Fruit fly (Drosophila melanogaster): ENCODE results near the gene Ptp61F.

The Ptp61F gene

DNA sequence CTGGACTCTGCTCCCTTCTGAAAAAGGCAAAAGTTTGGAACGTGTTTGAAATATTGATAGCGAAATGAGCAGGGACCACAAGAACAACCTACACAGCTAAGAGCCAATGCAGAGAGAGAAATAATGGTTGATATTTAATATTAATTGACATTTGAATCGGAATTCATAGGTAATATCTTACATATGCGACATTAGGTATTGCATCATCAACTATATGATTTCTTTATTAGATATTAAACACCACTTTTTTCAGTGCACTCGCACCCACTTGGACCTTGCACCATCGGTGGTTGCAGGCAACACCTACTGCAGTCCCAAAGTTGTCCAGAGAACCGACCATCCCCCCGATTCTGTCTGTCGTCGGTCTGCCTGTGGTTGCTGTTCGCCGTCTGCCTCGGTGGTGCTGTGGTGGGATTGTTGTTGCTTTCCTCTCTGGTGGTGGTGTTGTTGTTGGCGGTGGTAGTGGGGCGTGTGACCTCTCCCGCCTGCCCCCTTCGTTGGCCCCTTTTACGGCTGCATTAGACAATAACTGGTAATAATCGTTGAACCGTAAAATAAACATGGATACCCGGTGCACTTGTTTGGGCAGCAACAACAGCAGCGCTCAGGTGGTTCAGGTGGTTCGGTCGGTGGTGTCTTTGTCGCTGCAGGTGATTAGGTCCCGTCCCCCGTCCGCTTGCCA is 96.1 kb downstream of the Ptp61F start (continued):
- TF ChIP-seq CG11902 (GFP tag; optimal IDR thresholded peaks at IDR 0.05) (no peak), CG6808 (GFP tag; optimal IDR thresholded peaks at IDR 0.05) (peak; percentile 71), CG16779 (tag; optimal IDR thresholded peaks at IDR 0.05) (peak; percentile 75), CG10631 (GFP tag; optimal IDR thresholded peaks at IDR 0.05) (peak; percentile 69), spab (GFP tag; optimal IDR thresholded peaks at IDR 0.05) (peak; percentile 65), OdsH (GFP tag; optimal IDR thresholded peaks at IDR 0.05) (peak; percentile 74), CG10669 (GFP tag; optimal IDR thresholded peaks at IDR 0.05) (peak; percentile 52), CG11294 (GFP tag; IDR thresholded peaks at IDR 0.05) (peak; percentile 79), CG8632 (GFP tag; optimal IDR thresholded peaks at IDR 0.05) (peak; percentile 56), Met (GFP tag; optimal IDR thresholded peaks at IDR 0.05) (peak; percentile 84), dac (GFP tag; optimal IDR thresholded peaks at IDR 0.05) (peak; percentile 51), net (GFP tag; optimal IDR thresholded peaks at IDR 0.05) (peak; percentile 76), Sox102F (GFP tag; optimal IDR thresholded peaks at IDR 0.05) (peak; percentile 67)

- TF ChIP-seq CG32006 (GFP tag; optimal IDR thresholded peaks at IDR 0.05) = peak; percentile 34
- no peak for TF ChIP-seq fd59A (GFP tag; optimal IDR thresholded peaks at IDR 0.05)
Observed at dm6 chr3L:1378098-1378645, 96.9 kb downstream of the Ptp61F start.

dm6 chr3L:1376014-1376745 is 98.9 kb downstream of the Ptp61F start:
- TF ChIP-seq CG6792 (GFP tag; optimal IDR thresholded peaks at IDR 0.05) (peak; percentile 27), CG11762 (GFP tag; optimal IDR thresholded peaks at IDR 0.05; ENCODE audit: insufficient read depth) (no peak), CG8319 (GFP tag; optimal IDR thresholded peaks at IDR 0.05) (no peak), Ets96B (tag; optimal IDR thresholded peaks at IDR 0.05) (peak; percentile 62), CG32006 (GFP tag; optimal IDR thresholded peaks at IDR 0.05) (peak; percentile 89), svp (GFP tag) (no peak), CG10669 (GFP tag; optimal IDR thresholded peaks at IDR 0.05) (peak; percentile 65), CG31627 (GFP tag; optimal IDR thresholded peaks at IDR 0.05) (no peak), CG6276 (GFP tag; optimal IDR thresholded peaks at IDR 0.05) (peak; percentile 78), CG16779 (tag; optimal IDR thresholded peaks at IDR 0.05) (no peak), pdm3 (GFP tag; optimal IDR thresholded peaks at IDR 0.05) (peak; percentile 71), net (GFP tag; optimal IDR thresholded peaks at IDR 0.05) (peak; percentile 63), Eip75B (GFP tag; optimal IDR thresholded peaks at IDR 0.05) (peak; percentile 60), CG6163 (GFP tag; IDR thresholded peaks at IDR 0.05) (peak; percentile 85), Hr4 (GFP tag; optimal IDR thresholded peaks at IDR 0.05) (peak; percentile 90), OdsH (GFP tag; optimal IDR thresholded peaks at IDR 0.05) (peak; percentile 70), Met (GFP tag; optimal IDR thresholded peaks at IDR 0.05) (peak; percentile 14), CG11902 (GFP tag; optimal IDR thresholded peaks at IDR 0.05) (no peak), dac (GFP tag; optimal IDR thresholded peaks at IDR 0.05) (peak; percentile 70), CG8119 (GFP tag; IDR thresholded peaks at IDR 0.05) (peak; percentile 85), CG11294 (GFP tag; IDR thresholded peaks at IDR 0.05) (0 out of 2 replicates have a peak, but pooled peaks have one; percentile 46), CG6808 (GFP tag; optimal IDR thresholded peaks at IDR 0.05) (peak; percentile 49), fkh (GFP tag; optimal IDR thresholded peaks at IDR 0.05) (no peak), CG8632 (GFP tag; optimal IDR thresholded peaks at IDR 0.05) (no peak), fd85E (GFP tag; optimal IDR thresholded peaks at IDR 0.05) (no peak), Blimp-1 (GFP tag; optimal IDR thresholded peaks at IDR 0.05) (no peak), CG9139 (GFP tag; optimal IDR thresholded peaks at IDR 0.05) (peak; percentile 5), Eip93F (GFP tag; optimal IDR thresholded peaks at IDR 0.05) (no peak), salr (GFP tag; optimal IDR thresholded peaks at IDR 0.05) (peak in 1 of 2 experiments; percentile 59), topi (GFP tag; optimal IDR thresholded peaks at IDR 0.05) (peak; percentile 36), Sox102F (GFP tag; optimal IDR thresholded peaks at IDR 0.05) (peak; percentile 12), CG7368 (GFP tag; optimal IDR thresholded peaks at IDR 0.05) (peak; percentile 43), CG6854 (GFP tag; optimal IDR thresholded peaks at IDR 0.05) (no peak), CG34406 (GFP tag; optimal IDR thresholded peaks at IDR 0.05) (peak; percentile 35), acj6 (GFP tag; optimal IDR thresholded peaks at IDR 0.05) (peak; percentile 66), Eip78C (GFP tag) (peak; percentile 87), achi (GFP tag; optimal IDR thresholded peaks at IDR 0.05) (peak; percentile 71), Ets21C (GFP tag; optimal IDR thresholded peaks at IDR 0.05) (no peak), Sox14 (GFP tag; optimal IDR thresholded peaks at IDR 0.05) (peak; percentile 68), cyc (GFP tag; optimal IDR thresholded peaks at IDR 0.05) (no peak)
